Fruit fly (Drosophila melanogaster): ENCODE data around the gene Sirt1.

DNA sequence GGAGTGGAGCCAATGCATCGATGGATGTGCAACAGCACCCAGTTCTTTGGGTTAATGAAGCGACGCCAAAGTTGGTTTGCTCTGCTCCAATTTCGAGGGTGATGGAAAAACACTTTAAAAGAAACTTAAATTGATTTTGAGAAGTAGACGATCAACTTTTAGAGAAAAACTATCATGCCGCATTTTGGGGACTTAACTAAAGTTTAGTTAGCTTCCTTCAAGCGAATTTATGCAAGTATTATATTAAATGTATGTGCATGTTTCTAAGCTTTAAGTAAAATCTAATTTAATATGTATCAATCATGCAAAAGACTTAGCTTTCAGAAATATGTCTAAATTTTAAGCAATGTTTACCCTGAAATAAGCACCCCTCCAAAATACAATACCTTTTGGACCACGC is 35.1 kb upstream of the Sirt1 start, which contains the start of gene CG5122:
- TF ChIP-seq CG11504 (tag; optimal IDR thresholded peaks at IDR 0.05) (no peak), slou (GFP tag; optimal IDR thresholded peaks at IDR 0.05) (no peak), HLH4C (GFP tag; IDR thresholded peaks at IDR 0.05; ENCODE audit: partially characterized antibody) (no peak), lola (GFP tag; optimal IDR thresholded peaks at IDR 0.05) (no peak), ham (GFP tag; IDR thresholded peaks at IDR 0.05) (no peak), NFAT (GFP tag; IDR thresholded peaks at IDR 0.05) (no peak), Lpt (GFP tag; optimal IDR thresholded peaks at IDR 0.05) (no peak), vvl (GFP tag; IDR thresholded peaks at IDR 0.05) (no peak), ken (GFP tag; IDR thresholded peaks at IDR 0.05) (no peak), caup (GFP tag; optimal IDR thresholded peaks at IDR 0.05; ENCODE audit: severe bottlenecking) (no peak), slp2 (GFP tag; optimal IDR thresholded peaks at IDR 0.05) (no peak), Asciz (GFP tag; optimal IDR thresholded peaks at IDR 0.05) (no peak), CG43689 (GFP tag; IDR thresholded peaks at IDR 0.05) (no peak)

Data from whole organism, embryonic.